Worm (Caenorhabditis elegans): ENCODE measurements around the gene Y46B2A.3.

DNA sequence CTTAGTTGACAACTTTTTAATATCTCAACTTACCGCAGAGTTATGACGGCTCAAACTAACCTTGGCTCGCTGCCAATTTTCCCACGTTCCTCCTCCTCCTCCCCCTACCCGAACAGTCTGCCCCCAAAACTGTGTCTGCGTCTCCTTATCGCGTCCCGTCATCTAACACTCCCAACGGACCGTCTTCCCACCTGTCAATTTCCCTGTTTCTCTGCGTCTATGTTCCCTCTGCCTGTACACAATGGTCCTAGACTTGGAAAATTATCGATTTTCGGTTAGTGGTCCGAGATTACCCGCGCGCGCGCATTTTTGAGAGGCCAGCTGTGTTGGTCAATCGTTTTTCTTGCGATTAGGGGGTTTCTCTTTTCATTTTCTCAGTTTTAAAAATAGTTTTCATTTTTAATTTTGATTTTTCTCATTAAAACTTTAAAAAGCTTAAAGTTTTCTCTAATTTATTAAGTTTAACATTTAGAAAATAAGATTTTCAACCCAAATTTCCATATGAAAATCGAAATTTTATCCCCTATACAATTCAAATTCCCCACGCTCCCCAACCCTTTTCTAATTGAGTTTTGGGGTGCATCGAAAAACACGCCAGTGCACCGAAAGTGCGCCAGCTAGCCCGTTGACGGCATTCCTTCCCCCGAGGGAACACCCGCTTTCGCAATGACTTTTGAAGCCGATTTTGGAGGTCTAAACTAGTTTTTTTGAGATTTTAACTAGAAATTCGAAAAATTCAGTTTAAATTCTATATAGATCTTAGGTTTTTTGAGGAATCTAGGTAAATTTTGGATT, 6.5 kb upstream of the Y46B2A.3 start, which contains the start of gene alg-2:
- no peak for TF ChIP-seq npax-4 (tag; optimal IDR thresholded peaks at IDR 0.05)
- no peak for TF ChIP-seq ztf-16 (tag; optimal IDR thresholded peaks at IDR 0.05)
- no peak for TF ChIP-seq nhr-11 (tag; optimal IDR thresholded peaks at IDR 0.05)

Measured in whole organism, late embryonic.